Worm (Caenorhabditis elegans) whole organism, L1 larva: Measurements from ENCODE around the gene F23B12.1.

Experiments
- ama-1 ChIP-seq: fragments of 150-350 bp; optimal IDR thresholded peaks from 2 replicates; lab custom pipeline; 2014
- ceh-82 ChIP-seq, 3 experiments: fragments of 150-350 bp in 1 of 3; sonication (generic microtip) in 2 of 3; optimal IDR thresholded peaks; 2 replicates each; lab custom pipeline; 2014 to 2017; ENCODE audit warnings: missing biosample characterization in 3 of 3, missing genetic modification characterization in 3 of 3
- dpl-1 ChIP-seq, 3 experiments: fragments of 150-350 bp in 2 of 3; sonication (generic microtip) in 1 of 3; optimal IDR thresholded peaks; 2 replicates each; lab custom pipeline; 2014 to 2017; ENCODE audit warnings: missing biosample characterization in 3 of 3, missing genetic modification characterization in 3 of 3, missing genetic modification reagents in 3 of 3
- efl-3 ChIP-seq: fragments of 200-800 bp; sonication (Bioruptor generic); optimal IDR thresholded peaks from 2 replicates; lab custom pipeline; 2018; ENCODE audit warnings: mild to moderate bottlenecking, missing genetic modification characterization, missing compliant biosample characterization
- lin-13 ChIP-seq: fragments of 150-350 bp; optimal IDR thresholded peaks from 2 replicates; lab custom pipeline; 2014; ENCODE audit warnings: missing biosample characterization, missing genetic modification reagents, missing genetic modification characterization
- nhr-11 ChIP-seq: fragments of 150-350 bp; optimal IDR thresholded peaks from 2 replicates; lab custom pipeline; 2014; ENCODE audit warnings: missing biosample characterization, missing genetic modification characterization
- skn-1 ChIP-seq: fragments of 150-350 bp; optimal IDR thresholded peaks from 2 replicates; lab custom pipeline; 2014; ENCODE audit warnings: missing biosample characterization, missing genetic modification characterization
- unc-62 ChIP-seq: fragments of 150-350 bp; optimal IDR thresholded peaks from 2 replicates; lab custom pipeline; 2014; ENCODE audit warnings: missing biosample characterization, missing genetic modification reagents, missing genetic modification characterization

- TF ChIP-seq unc-62 (no peak), efl-3 (GFP tag; lab: Kevin White, UChicago) (no peak), nhr-11 (tag; lab: Kevin White, UChicago) (no peak), ama-1 (lab: Kevin White, UChicago) (no peak), dpl-1 (GFP tag; optimal IDR thresholded peaks at IDR 0.05; lab: Kevin White, UChicago) (peak in 1 of 3 experiments; percentile 27), lin-13 (GFP tag; lab: Kevin White, UChicago) (no peak), ceh-82 (tag; optimal IDR thresholded peaks at IDR 0.05; lab: Kevin White, UChicago) (peak in 1 of 3 experiments; percentile 16), skn-1 (tag; lab: Kevin White, UChicago) (no peak)
These were observed 39.4 kb downstream of the F23B12.1 start, which contains the start of gene srz-97 for ce11 chrV:14468196-14468874.
